Worm (Caenorhabditis elegans) whole organism, mixed stage, embryonic: ENCODE data around the gene srh-23.

ENCODE experiments used
- M03D4.4 ChIP-seq: sonication (generic microtip); optimal IDR thresholded peaks from 2 replicates; lab custom pipeline; 2017; ENCODE audit warnings: mild to moderate bottlenecking, missing genetic modification characterization, missing compliant biosample characterization
- bed-3 ChIP-seq: fragments of 200-800 bp; sonication (Bioruptor generic); optimal IDR thresholded peaks from 3 replicates; lab custom pipeline; 2018; ENCODE audit warnings: mild to moderate bottlenecking, missing genetic modification characterization, moderate library complexity, missing compliant biosample characterization
- blmp-1 ChIP-seq: fragments of 150-350 bp; optimal IDR thresholded peaks from 2 replicates; lab custom pipeline; 2014; ENCODE audit warnings: missing biosample characterization, missing genetic modification characterization
- ceh-39 ChIP-seq: fragments of 150-350 bp; optimal IDR thresholded peaks from 2 replicates; lab custom pipeline; 2014; ENCODE audit warnings: missing biosample characterization, missing genetic modification characterization
- ceh-43 ChIP-seq: fragments of 200-800 bp; sonication (Bioruptor generic); optimal IDR thresholded peaks from 2 replicates; lab custom pipeline; 2018; ENCODE audit warnings: mild to moderate bottlenecking, missing genetic modification characterization, moderate library complexity, missing compliant biosample characterization
- ceh-83 ChIP-seq: fragments of 200-800 bp; sonication (Bioruptor generic); optimal IDR thresholded peaks from 2 replicates; lab custom pipeline; 2018; ENCODE audit warnings: mild to moderate bottlenecking, missing genetic modification characterization, missing compliant biosample characterization
- ces-1 ChIP-seq: fragments of 150-350 bp; optimal IDR thresholded peaks from 2 replicates; lab custom pipeline; 2014; ENCODE audit warnings: missing biosample characterization, missing genetic modification reagents, missing genetic modification characterization
- drap-1 ChIP-seq: fragments of 200-800 bp; sonication (Bioruptor generic); optimal IDR thresholded peaks from 3 replicates; lab custom pipeline; 2018; ENCODE audit warnings: mild to moderate bottlenecking, missing genetic modification characterization, missing compliant biosample characterization
- elt-1 ChIP-seq: sonication (generic microtip); optimal IDR thresholded peaks from 2 replicates; lab custom pipeline; 2017; ENCODE audit warnings: missing genetic modification characterization, mild to moderate bottlenecking, missing compliant biosample characterization, antibody characterized with exemption, moderate library complexity, borderline replicate concordance; ENCODE audit not compliant: insufficient read depth
- elt-3 ChIP-seq: fragments of 150-350 bp; optimal IDR thresholded peaks from 2 replicates; lab custom pipeline; 2014; ENCODE audit warnings: missing biosample characterization, missing genetic modification characterization
- flh-1 ChIP-seq: fragments of 200-800 bp; sonication (Bioruptor generic); optimal IDR thresholded peaks from 2 replicates; lab custom pipeline; 2018; ENCODE audit warnings: mild to moderate bottlenecking, missing genetic modification characterization, moderate library complexity, missing compliant biosample characterization
- hlh-1 ChIP-seq: fragments of 150-350 bp; optimal IDR thresholded peaks from 2 replicates; lab custom pipeline; 2014; ENCODE audit warnings: missing biosample characterization, missing genetic modification reagents, missing genetic modification characterization
- lin-13 ChIP-seq: fragments of 150-350 bp; optimal IDR thresholded peaks from 2 replicates; lab custom pipeline; 2014; ENCODE audit warnings: missing biosample characterization, missing genetic modification characterization
- lin-32 ChIP-seq: fragments of 200-800 bp; sonication (Bioruptor generic); optimal IDR thresholded peaks from 2 replicates; lab custom pipeline; 2018; ENCODE audit warnings: mild to moderate bottlenecking, missing genetic modification characterization, missing compliant biosample characterization
- lsy-2 ChIP-seq: fragments of 150-350 bp; optimal IDR thresholded peaks from 2 replicates; lab custom pipeline; 2014; ENCODE audit warnings: missing biosample characterization, missing genetic modification characterization
- mep-1 ChIP-seq: fragments of 150-350 bp; optimal IDR thresholded peaks from 2 replicates; lab custom pipeline; 2017; ENCODE audit warnings: missing biosample characterization, missing genetic modification reagents, missing genetic modification characterization, inconsistent platforms
- mls-2 ChIP-seq: sonication (generic microtip); optimal IDR thresholded peaks from 2 replicates; lab custom pipeline; 2016; ENCODE audit warnings: mild to moderate bottlenecking, missing genetic modification characterization, moderate library complexity, missing compliant biosample characterization
- nhr-12 ChIP-seq: fragments of 150-350 bp; optimal IDR thresholded peaks from 2 replicates; lab custom pipeline; 2014; ENCODE audit warnings: missing biosample characterization, missing genetic modification characterization
- nhr-2 ChIP-seq: fragments of 150-350 bp; optimal IDR thresholded peaks from 2 replicates; lab custom pipeline; 2014; ENCODE audit warnings: missing biosample characterization, missing genetic modification characterization
- nhr-237 ChIP-seq: fragments of 150-350 bp; optimal IDR thresholded peaks from 2 replicates; lab custom pipeline; 2014; ENCODE audit warnings: missing biosample characterization, missing genetic modification characterization
- nhr-28 ChIP-seq: fragments of 150-350 bp; optimal IDR thresholded peaks from 2 replicates; lab custom pipeline; 2014; ENCODE audit warnings: missing biosample characterization, missing genetic modification characterization
- nhr-76 ChIP-seq: sonication (generic microtip); optimal IDR thresholded peaks from 2 replicates; lab custom pipeline; 2017; ENCODE audit warnings: missing biosample characterization, missing genetic modification characterization
- pha-4 ChIP-seq: fragments of 150-350 bp; optimal IDR thresholded peaks from 2 replicates; lab custom pipeline; 2018; ENCODE audit warnings: missing biosample characterization, missing genetic modification reagents, missing genetic modification characterization
- snpc-4 ChIP-seq: fragments of 150-350 bp; optimal IDR thresholded peaks from 2 replicates; lab custom pipeline; 2014; ENCODE audit warnings: missing biosample characterization, missing genetic modification characterization
- sptf-1 ChIP-seq: sonication (generic microtip); optimal IDR thresholded peaks from 2 replicates; lab custom pipeline; 2017; ENCODE audit warnings: mild to moderate bottlenecking, missing genetic modification characterization, moderate library complexity, missing compliant biosample characterization
- tbx-8 ChIP-seq: fragments of 200-800 bp; sonication (Bioruptor generic); optimal IDR thresholded peaks from 2 replicates; lab custom pipeline; 2018; ENCODE audit warnings: mild to moderate bottlenecking, missing genetic modification characterization, moderate library complexity, missing compliant biosample characterization
- unc-39 ChIP-seq: fragments of 150-350 bp; optimal IDR thresholded peaks from 2 replicates; lab custom pipeline; 2014; ENCODE audit warnings: missing biosample characterization, missing genetic modification characterization
- unc-62 ChIP-seq: fragments of 150-350 bp; optimal IDR thresholded peaks from 2 replicates; lab custom pipeline; 2014; ENCODE audit warnings: missing biosample characterization, missing genetic modification reagents, missing genetic modification characterization
- zip-8 ChIP-seq: fragments of 150-350 bp; optimal IDR thresholded peaks from 2 replicates; lab custom pipeline; 2014; ENCODE audit warnings: missing biosample characterization, missing genetic modification characterization
- ztf-11 ChIP-seq: fragments of 150-350 bp; optimal IDR thresholded peaks from 2 replicates; lab custom pipeline; 2014; ENCODE audit warnings: missing biosample characterization, missing genetic modification characterization

srh-23 gene

ce11 chrV:4948635-4949034, 27.7 kb downstream of the srh-23 start, which contains the start of gene str-209:
Gene str-209, plus strand, starts transcription at chrV:4948935.
- TF ChIP-seq nhr-2 (tag; lab: Kevin White, UChicago) (no peak), elt-1 (tag; lab: Kevin White, UChicago) (no peak), pha-4 (tag; lab: Kevin White, UChicago) (no peak), M03D4.4 (tag; lab: Kevin White, UChicago) (no peak), tbx-8 (no peak), ztf-11 (tag; lab: Kevin White, UChicago) (no peak)

DNA sequence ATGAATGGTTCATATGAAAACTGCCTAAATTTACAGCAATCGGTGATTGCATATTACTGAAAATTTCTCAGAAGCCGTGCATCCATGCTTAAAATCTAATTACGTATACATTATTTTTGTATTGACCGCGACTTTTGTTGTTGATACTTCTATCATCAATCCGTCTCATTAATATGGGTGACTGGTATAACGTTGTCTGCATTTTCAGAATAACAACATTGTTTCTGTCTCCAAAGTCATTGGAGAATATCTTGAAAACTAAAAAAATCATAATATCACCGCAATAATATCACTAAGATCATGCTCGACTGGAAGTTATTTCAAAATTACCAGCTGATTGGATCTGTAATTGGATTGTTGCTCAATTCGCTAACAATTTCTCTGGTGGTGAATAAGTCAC, 30.5 kb downstream of the srh-23 start, which contains the start of gene str-207:
Gene str-207, plus strand, starts transcription at position 301 of the 400 bp plus-strand sequence.
- no peak for TF ChIP-seq pha-4 (tag; lab: Kevin White, UChicago)
- no peak for TF ChIP-seq ceh-83 (GFP tag; lab: Kevin White, UChicago)

ce11 chrV:4956529-4956928, 35.6 kb downstream of the srh-23 start, which contains the start of gene str-208:
Gene str-208, plus strand, starts transcription at chrV:4956829.
- TF ChIP-seq nhr-12 (tag; lab: Kevin White, UChicago) = no peak
- no peak for TF ChIP-seq unc-62 (GFP tag; lab: Kevin White, UChicago)
- no peak for TF ChIP-seq pha-4 (tag; lab: Kevin White, UChicago)
- no peak for TF ChIP-seq lsy-2 (tag; lab: Kevin White, UChicago)
- no peak for TF ChIP-seq ceh-83 (GFP tag; lab: Kevin White, UChicago)
- no peak for TF ChIP-seq nhr-28 (tag; lab: Kevin White, UChicago)
- no peak for TF ChIP-seq hlh-1
- TF ChIP-seq nhr-2 (tag; lab: Kevin White, UChicago) = no peak
- no peak for TF ChIP-seq flh-1 (GFP tag; lab: Kevin White, UChicago)
- TF ChIP-seq blmp-1 (tag; lab: Kevin White, UChicago) = no peak
- TF ChIP-seq elt-1 (tag; lab: Kevin White, UChicago) = no peak
- no peak for TF ChIP-seq unc-39
- no peak for TF ChIP-seq lin-13 (tag; lab: Kevin White, UChicago)

ce11 chrV:4957619-4958018, 36.7 kb downstream of the srh-23 start:
- TF ChIP-seq lsy-2 (tag; lab: Kevin White, UChicago) (no peak), elt-3 (tag; lab: Kevin White, UChicago) (no peak), zip-8 (tag; lab: Kevin White, UChicago) (no peak), lin-13 (tag; lab: Kevin White, UChicago) (no peak), bed-3 (GFP tag; lab: Kevin White, UChicago) (no peak), snpc-4 (no peak), ces-1 (GFP tag; lab: Kevin White, UChicago) (no peak), M03D4.4 (tag; lab: Kevin White, UChicago) (no peak), nhr-12 (tag; lab: Kevin White, UChicago) (no peak), sptf-1 (tag; lab: Kevin White, UChicago) (no peak), lin-32 (GFP tag; lab: Kevin White, UChicago) (no peak), ceh-39 (tag; lab: Kevin White, UChicago) (no peak), ceh-43 (GFP tag; lab: Kevin White, UChicago) (no peak), ceh-83 (GFP tag; lab: Kevin White, UChicago) (no peak), blmp-1 (tag; lab: Kevin White, UChicago) (no peak), drap-1 (no peak), ztf-11 (tag; lab: Kevin White, UChicago) (no peak)

DNA sequence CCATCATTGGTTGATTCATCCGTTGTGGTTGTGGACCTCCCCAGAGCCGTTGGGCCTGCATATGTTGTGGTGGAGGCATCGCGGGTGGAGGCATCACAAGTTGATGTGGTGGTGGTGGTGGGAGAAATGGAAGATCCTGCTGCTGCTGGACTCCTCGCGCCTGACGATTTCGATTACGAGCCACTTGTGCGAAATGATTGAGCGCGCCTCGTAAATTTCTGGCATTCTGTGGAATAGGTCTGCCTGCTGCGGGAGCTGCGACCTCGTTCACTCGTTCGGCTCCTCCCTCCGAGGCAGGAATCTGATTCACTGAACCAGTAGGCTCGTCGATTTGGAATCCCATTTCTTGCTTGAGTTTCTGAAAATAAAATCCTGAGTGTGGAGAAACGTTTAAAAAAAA, 39.8 kb downstream of the srh-23 start:
- no peak for TF ChIP-seq ceh-39 (tag; lab: Kevin White, UChicago)
- TF ChIP-seq flh-1 (GFP tag; lab: Kevin White, UChicago) = no peak
- TF ChIP-seq ces-1 (GFP tag; lab: Kevin White, UChicago) = no peak
- TF ChIP-seq bed-3 (GFP tag; lab: Kevin White, UChicago) = no peak
- TF ChIP-seq nhr-237 = no peak
- TF ChIP-seq nhr-76 (tag; lab: Kevin White, UChicago) = no peak
- TF ChIP-seq pha-4 (tag; lab: Kevin White, UChicago) = no peak
- no peak for TF ChIP-seq mep-1 (tag; lab: Kevin White, UChicago)
- no peak for TF ChIP-seq hlh-1
- no peak for TF ChIP-seq sptf-1 (tag; lab: Kevin White, UChicago)
- no peak for TF ChIP-seq ztf-11 (tag; lab: Kevin White, UChicago)
- TF ChIP-seq unc-62 (GFP tag; lab: Kevin White, UChicago) = no peak
- no peak for TF ChIP-seq blmp-1 (tag; lab: Kevin White, UChicago)
- TF ChIP-seq elt-3 (tag; lab: Kevin White, UChicago) = no peak
- TF ChIP-seq mls-2 (tag; lab: Kevin White, UChicago) = no peak
- TF ChIP-seq ceh-83 (GFP tag; lab: Kevin White, UChicago) = no peak
